Worm (Caenorhabditis elegans): ENCODE measurements around the gene fkb-4.

ce11 chrV:12814022-12814421, 27.1 kb upstream of the fkb-4 start, which contains the start of gene ZC443.3:
- TF ChIP-seq nhr-76 (tag; optimal IDR thresholded peaks at IDR 0.05) (no peak), elt-1 (tag; optimal IDR thresholded peaks at IDR 0.05) (no peak), nhr-11 (tag; optimal IDR thresholded peaks at IDR 0.05) (no peak)

All from whole organism, L3 larva.